Fruit fly (Drosophila melanogaster): Measurements from ENCODE around the gene LysP.

LysP gene

DNA sequence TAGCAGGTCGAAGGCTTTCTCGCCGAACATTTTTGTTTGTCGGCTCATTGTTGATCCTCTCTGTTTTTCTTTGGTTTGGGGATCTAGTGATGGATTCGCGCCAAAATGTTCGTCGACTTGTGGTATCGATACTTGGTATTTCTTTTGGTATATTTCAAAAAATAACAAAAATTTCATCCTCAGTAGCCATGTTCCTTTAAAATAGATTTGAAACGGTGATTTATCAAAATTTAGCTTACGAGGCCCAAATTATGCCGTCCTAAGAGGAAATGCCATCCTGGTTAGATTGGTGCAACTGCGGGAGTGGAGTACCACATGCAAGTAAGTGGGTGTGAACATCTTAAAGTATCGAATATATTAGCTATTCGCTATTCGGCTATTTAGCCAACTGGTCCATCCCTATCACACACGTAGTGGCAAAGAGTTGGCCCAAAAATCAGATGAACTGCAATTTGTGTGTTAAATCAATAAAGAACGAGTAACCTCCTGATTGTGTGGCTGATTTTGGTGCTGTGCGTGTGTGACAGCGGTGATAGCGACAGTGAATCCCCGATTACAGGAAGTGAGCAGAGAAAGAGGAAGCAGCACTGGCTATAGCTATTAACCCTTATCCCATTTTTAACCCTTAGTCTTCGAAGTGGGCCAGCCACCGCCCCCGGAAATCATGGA lies 29.3 kb upstream of the LysP start, which contains the start of the genes Psf1 and Sac1 (continued):
- TF ChIP-seq CG15269 (tag; optimal IDR thresholded peaks at IDR 0.05): no peak
- TF ChIP-seq sqz (GFP tag; optimal IDR thresholded peaks at IDR 0.05): no peak
- TF ChIP-seq ham (GFP tag; IDR thresholded peaks at IDR 0.05): no peak
- peak; percentile 91 for TF ChIP-seq CG16813 (GFP tag; IDR thresholded peaks at IDR 0.05; ENCODE audit: partially characterized antibody)
- TF ChIP-seq da (GFP tag; optimal IDR thresholded peaks at IDR 0.05): peak; percentile 19
- peak; percentile 26 for TF ChIP-seq maf-S (GFP tag; optimal IDR thresholded peaks at IDR 0.05)
- no peak for TF ChIP-seq CG34376 (GFP tag; optimal IDR thresholded peaks at IDR 0.05)
- TF ChIP-seq CG3838 (GFP tag; optimal IDR thresholded peaks at IDR 0.05): no peak
- TF ChIP-seq CG12744 (GFP tag; optimal IDR thresholded peaks at IDR 0.05): no peak
- TF ChIP-seq CG2678 (tag; optimal IDR thresholded peaks at IDR 0.05): peak; percentile 48
- TF ChIP-seq danr (GFP tag; IDR thresholded peaks at IDR 0.05): no peak
- TF ChIP-seq CG8924 (tag; optimal IDR thresholded peaks at IDR 0.05): peak; percentile 10
- TF ChIP-seq Med (GFP tag): peak; percentile 88
- TF ChIP-seq Scr (GFP tag; IDR thresholded peaks at IDR 0.05; ENCODE audit: partially characterized antibody): peak; percentile 95
- no peak; the same call in 1 of the 2 replicates for TF ChIP-seq CG31441 (GFP tag; IDR thresholded peaks at IDR 0.05)
- no peak for TF ChIP-seq dimm (GFP tag; IDR thresholded peaks at IDR 0.05)
- peak; percentile 85 for TF ChIP-seq inv (GFP tag; IDR thresholded peaks at IDR 0.05; ENCODE audit: partially characterized antibody)
- no peak for TF ChIP-seq sim (GFP tag; IDR thresholded peaks at IDR 0.05)
- TF ChIP-seq B-H2 (GFP tag; optimal IDR thresholded peaks at IDR 0.05): no peak
- TF ChIP-seq emc (GFP tag; optimal IDR thresholded peaks at IDR 0.05): no peak
- peak; percentile 73 for TF ChIP-seq trem (tag; optimal IDR thresholded peaks at IDR 0.05)
- TF ChIP-seq sc (optimal IDR thresholded peaks at IDR 0.05): no peak
- TF ChIP-seq sc (GFP tag; optimal IDR thresholded peaks at IDR 0.05): no peak
- TF ChIP-seq CG17829 (tag; optimal IDR thresholded peaks at IDR 0.05): peak; percentile 62
- TF ChIP-seq CG6791 (GFP tag; IDR thresholded peaks at IDR 0.05; ENCODE audit: partially characterized antibody): peak; percentile 76
- no peak for TF ChIP-seq CG6175 (GFP tag; IDR thresholded peaks at IDR 0.05)
- peak; percentile 28; the same call in 1 of the 2 replicates for TF ChIP-seq esg (GFP tag; conservative IDR thresholded peaks at IDR 0.05)
- TF ChIP-seq zen2 (GFP tag; IDR thresholded peaks at IDR 0.05; ENCODE audit: partially characterized antibody): peak; percentile 53; the same call in 1 of the 3 replicates
- TF ChIP-seq CG18764 (GFP tag; optimal IDR thresholded peaks at IDR 0.05): peak; percentile 40
- no peak for TF ChIP-seq gsb (GFP tag; IDR thresholded peaks at IDR 0.05)
- no peak for TF ChIP-seq ERR (GFP tag; optimal IDR thresholded peaks at IDR 0.05)
- peak; percentile 50 for TF ChIP-seq CG9437 (GFP tag; optimal IDR thresholded peaks at IDR 0.05)
- no peak for TF ChIP-seq ro (GFP tag; IDR thresholded peaks at IDR 0.05)
- TF ChIP-seq CG16863 (GFP tag; optimal IDR thresholded peaks at IDR 0.05): peak; percentile 93
- TF ChIP-seq insv (GFP tag; optimal IDR thresholded peaks at IDR 0.05): peak in 1 of 2 experiments; percentile 27
- TF ChIP-seq C15 (GFP tag; IDR thresholded peaks at IDR 0.05): no peak
- TF ChIP-seq Bdp1 (GFP tag; optimal IDR thresholded peaks at IDR 0.05): peak; percentile 31
- no peak for TF ChIP-seq CG10543 (GFP tag; optimal IDR thresholded peaks at IDR 0.05)
- peak in 1 of 2 experiments; percentile 53 for TF ChIP-seq Pdp1 (GFP tag; optimal IDR thresholded peaks at IDR 0.05)
- TF ChIP-seq CG3995 (GFP tag; optimal IDR thresholded peaks at IDR 0.05): peak; percentile 88
- peak; percentile 38 for TF ChIP-seq NC2β (GFP tag; optimal IDR thresholded peaks at IDR 0.05)
- TF ChIP-seq lab (GFP tag; optimal IDR thresholded peaks at IDR 0.05): peak; percentile 49
- no peak for TF ChIP-seq Poxn (GFP tag; IDR thresholded peaks at IDR 0.05)
- no peak for TF ChIP-seq CG32772 (GFP tag; IDR thresholded peaks at IDR 0.05)
- TF ChIP-seq BEAF-32 (GFP tag; optimal IDR thresholded peaks at IDR 0.05): peak; percentile 97
- no peak for TF ChIP-seq tio (GFP tag; optimal IDR thresholded peaks at IDR 0.05)
- TF ChIP-seq ci (GFP tag; IDR thresholded peaks at IDR 0.05): 0 out of 3 replicates have a peak, but pooled peaks have one; percentile 27
- TF ChIP-seq D (optimal IDR thresholded peaks at IDR 0.05): peak; percentile 5
- TF ChIP-seq D (GFP tag; optimal IDR thresholded peaks at IDR 0.05): no peak
- TF ChIP-seq CG9817 (tag; optimal IDR thresholded peaks at IDR 0.05): peak; percentile 57
